Worm (Caenorhabditis elegans): ENCODE data around the gene ZK1098.2.

The ZK1098.2 gene

ce11 chrIII:9528824-9529223, at the start of gene ZK1098.2:
Gene ZK1098.2, plus strand, starts transcription at chrIII:9529159.
- peak; percentile 64 for TF ChIP-seq F23B12.7 (tag; optimal IDR thresholded peaks at IDR 0.05; ENCODE audit: insufficient read depth)
- peak; percentile 20 for TF ChIP-seq ztf-18 (tag; optimal IDR thresholded peaks at IDR 0.05)
- peak in 1 of 3 experiments; percentile 49 for TF ChIP-seq lin-35 (GFP tag; optimal IDR thresholded peaks at IDR 0.05)
- peak; percentile 77 to 92 for TF ChIP-seq let-607 (tag; optimal IDR thresholded peaks at IDR 0.05)
- no peak for TF ChIP-seq hlh-12 (tag; optimal IDR thresholded peaks at IDR 0.05)
- no peak for TF ChIP-seq ZK185.1 (tag; optimal IDR thresholded peaks at IDR 0.05; ENCODE audit: poor library complexity, severe bottlenecking)
- TF ChIP-seq attf-5 (GFP tag; optimal IDR thresholded peaks at IDR 0.05), result peak; percentile 61
- 0 out of 2 replicates have a peak, but pooled peaks have one; percentile 13 for TF ChIP-seq egl-44 (GFP tag; IDR thresholded peaks at IDR 0.05)

- TF ChIP-seq ceh-79 (tag; optimal IDR thresholded peaks at IDR 0.05) (no peak), hmg-20 (GFP tag; IDR thresholded peaks at IDR 0.05) (no peak), pha-4 (tag; optimal IDR thresholded peaks at IDR 0.05) (no peak), bed-1 (GFP tag; IDR thresholded peaks at IDR 0.05) (no peak)
Observed at ce11 chrIII:9482423-9482993, 46.5 kb upstream of the ZK1098.2 start.

ce11 chrIII:9483716-9484115, 45.2 kb upstream of the ZK1098.2 start:
- peak in 1 of 3 experiments; percentile 19 for TF ChIP-seq lin-35 (GFP tag; optimal IDR thresholded peaks at IDR 0.05)
- TF ChIP-seq ceh-27 (GFP tag; optimal IDR thresholded peaks at IDR 0.05), result peak; percentile 20
- TF ChIP-seq mcd-1 (GFP tag; IDR thresholded peaks at IDR 0.05), result 0 out of 2 replicates have a peak, but pooled peaks have one; percentile 25
- TF ChIP-seq zim-3 (tag; optimal IDR thresholded peaks at IDR 0.05), result no peak

ce11 chrIII:9485373-9485772, 43.6 kb upstream of the ZK1098.2 start, which contains the start of gene bre-3:
Gene bre-3, minus strand, starts transcription at chrIII:9485473.
- TF ChIP-seq snpc-4 (GFP tag; optimal IDR thresholded peaks at IDR 0.05) (no peak), snpc-4 (tag; optimal IDR thresholded peaks at IDR 0.05) (no peak), aptf-2 (GFP tag; conservative IDR thresholded peaks at IDR 0.05) (no peak), hmg-20 (GFP tag; IDR thresholded peaks at IDR 0.05) (no peak), nhr-80 (tag; optimal IDR thresholded peaks at IDR 0.05) (no peak), dox-1 (GFP tag; IDR thresholded peaks at IDR 0.05) (no peak), ceh-79 (tag; optimal IDR thresholded peaks at IDR 0.05) (no peak), Y53G8AR.9 (GFP tag; conservative IDR thresholded peaks at IDR 0.05) (no peak), bed-1 (GFP tag; IDR thresholded peaks at IDR 0.05) (no peak), F37B4.10 (GFP tag; IDR thresholded peaks at IDR 0.05) (no peak), ceh-91 (GFP tag; IDR thresholded peaks at IDR 0.05) (no peak), nhr-90 (tag; optimal IDR thresholded peaks at IDR 0.05) (no peak), ztf-25 (GFP tag; IDR thresholded peaks at IDR 0.05) (no peak), F22D6.2 (tag; optimal IDR thresholded peaks at IDR 0.05) (no peak), ztf-28 (GFP tag; IDR thresholded peaks at IDR 0.05) (no peak), efl-1 (GFP tag; optimal IDR thresholded peaks at IDR 0.05) (no peak), lir-1 (GFP tag; conservative IDR thresholded peaks at IDR 0.05) (no peak), tlf-1 (GFP tag; optimal IDR thresholded peaks at IDR 0.05) (no peak), die-1 (tag; optimal IDR thresholded peaks at IDR 0.05) (no peak), F23B12.7 (tag; optimal IDR thresholded peaks at IDR 0.05; ENCODE audit: insufficient read depth) (no peak), ztf-18 (tag; optimal IDR thresholded peaks at IDR 0.05) (no peak)

- TF ChIP-seq nhr-80 (tag; optimal IDR thresholded peaks at IDR 0.05) (peak; percentile 55), ceh-27 (GFP tag; optimal IDR thresholded peaks at IDR 0.05) (no peak), snpc-1.3 (tag; optimal IDR thresholded peaks at IDR 0.05; ENCODE audit: insufficient read depth) (no peak), D2030.7 (GFP tag; IDR thresholded peaks at IDR 0.05) (no peak)
Observed at ce11 chrIII:9487454-9487853, 41.5 kb upstream of the ZK1098.2 start.
